Worm (Caenorhabditis elegans) whole organism, young adult: ENCODE results near the gene Y58A7A.5.

ENCODE experiments used
- B0019.2 ChIP-seq: fragments of 200-800 bp; sonication (Bioruptor generic); conservative IDR thresholded peaks from 2 replicates; pipeline ENCODE4 v1.3.6; 2022; ENCODE audit warnings: missing genetic modification reagents, missing genetic modification characterization, missing compliant biosample characterization
- C17E4.6 ChIP-seq: fragments of 200-800 bp; sonication (Bioruptor generic); IDR thresholded peaks from 2 replicates; pipeline ENCODE4 v1.3.6; 2022; ENCODE audit warnings: missing genetic modification reagents, missing genetic modification characterization, missing compliant biosample characterization
- D2030.7 ChIP-seq: fragments of 200-800 bp; sonication (Bioruptor generic); IDR thresholded peaks from 2 replicates; pipeline ENCODE4 v1.3.6; 2022; ENCODE audit warnings: missing genetic modification reagents, missing genetic modification characterization, missing compliant biosample characterization
- F37B4.10 ChIP-seq: fragments of 200-800 bp; sonication (Bioruptor generic); IDR thresholded peaks from 2 replicates; pipeline ENCODE4 v1.3.6; 2022; ENCODE audit warnings: missing genetic modification characterization, missing compliant biosample characterization
- F55B11.4 ChIP-seq: sonication (generic microtip); optimal IDR thresholded peaks from 2 replicates; lab custom pipeline; 2016; ENCODE audit warnings: missing compliant biosample characterization, missing genetic modification characterization, borderline replicate concordance; ENCODE audit not compliant: insufficient read depth
- F57C9.4 ChIP-seq: sonication (generic microtip); optimal IDR thresholded peaks from 2 replicates; lab custom pipeline; 2017; ENCODE audit warnings: mild to moderate bottlenecking, missing genetic modification characterization, missing compliant biosample characterization
- K11D2.4 ChIP-seq: fragments of 200-800 bp; sonication (Bioruptor generic); IDR thresholded peaks from 2 replicates; pipeline ENCODE4 v1.3.6; 2022; ENCODE audit warnings: missing genetic modification reagents, missing genetic modification characterization, missing compliant biosample characterization
- K12H6.12 ChIP-seq: fragments of 200-800 bp; sonication (Bioruptor generic); optimal IDR thresholded peaks from 2 replicates; lab custom pipeline; 2018; ENCODE audit warnings: mild to moderate bottlenecking, missing genetic modification characterization, missing compliant biosample characterization
- T26A5.8 ChIP-seq: sonication (generic microtip); optimal IDR thresholded peaks from 2 replicates; lab custom pipeline; 2016; ENCODE audit warnings: missing genetic modification characterization, missing compliant biosample characterization
- Y56A3A.18 ChIP-seq: fragments of 200-800 bp; sonication (Bioruptor generic); IDR thresholded peaks from 2 replicates; pipeline ENCODE4 v1.3.6; 2022; ENCODE audit warnings: missing genetic modification reagents, missing genetic modification characterization, missing compliant biosample characterization
- ZK185.1 ChIP-seq: sonication (generic microtip); optimal IDR thresholded peaks from 2 replicates; lab custom pipeline; 2016; ENCODE audit warnings: mild to moderate bottlenecking, missing genetic modification characterization, missing compliant biosample characterization; ENCODE audit not compliant: poor library complexity, severe bottlenecking
- akir-1 ChIP-seq: fragments of 200-800 bp; sonication (Bioruptor generic); optimal IDR thresholded peaks from 2 replicates; lab custom pipeline; 2018; ENCODE audit warnings: mild to moderate bottlenecking, missing genetic modification characterization, moderate library complexity, missing compliant biosample characterization
- attf-5 ChIP-seq: fragments of 200-800 bp; sonication (Bioruptor generic); optimal IDR thresholded peaks from 2 replicates; lab custom pipeline; 2018; ENCODE audit warnings: mild to moderate bottlenecking, missing genetic modification characterization, missing compliant biosample characterization
- attf-6 ChIP-seq: fragments of 200-800 bp; sonication (Bioruptor generic); IDR thresholded peaks from 2 replicates; pipeline ENCODE4 v1.3.6; 2022; ENCODE audit warnings: missing genetic modification reagents, missing genetic modification characterization, missing compliant biosample characterization
- bed-2 ChIP-seq: fragments of 200-800 bp; sonication (Bioruptor generic); IDR thresholded peaks from 2 replicates; pipeline ENCODE4 v1.3.6; 2022; ENCODE audit warnings: missing genetic modification reagents, missing genetic modification characterization, missing compliant biosample characterization
- cebp-1 ChIP-seq, 2 experiments: fragments of 200-800 bp in 1 of 2; sonication (Bioruptor generic) in 1 of 2; sonication (generic microtip) in 1 of 2; IDR thresholded peaks in 1 of 2; optimal IDR thresholded peaks in 1 of 2; 2 replicates each; pipeline versions ENCODE4 v1.3.6 to Lab custom; 2017 to 2022; ENCODE audit warnings: missing compliant biosample characterization in 2 of 2, missing genetic modification characterization in 2 of 2, mild to moderate bottlenecking in 1 of 2, missing genetic modification reagents in 1 of 2, moderate library complexity in 1 of 2
- ceh-27 ChIP-seq: fragments of 200-800 bp; sonication (Bioruptor generic); optimal IDR thresholded peaks from 2 replicates; lab custom pipeline; 2018; ENCODE audit warnings: mild to moderate bottlenecking, missing genetic modification characterization, moderate library complexity, missing compliant biosample characterization
- ceh-58 ChIP-seq: fragments of 200-800 bp; sonication (Bioruptor generic); IDR thresholded peaks from 2 replicates; pipeline ENCODE4 v1.3.6; 2022; ENCODE audit warnings: missing genetic modification characterization, missing compliant biosample characterization
- die-1 ChIP-seq: sonication (generic microtip); optimal IDR thresholded peaks from 2 replicates; lab custom pipeline; 2016; ENCODE audit warnings: missing genotype, mild to moderate bottlenecking, missing genetic modification characterization, missing compliant biosample characterization
- dpff-1 ChIP-seq: sonication (generic microtip); optimal IDR thresholded peaks from 2 replicates; lab custom pipeline; 2017; ENCODE audit warnings: mild to moderate bottlenecking, missing genetic modification characterization, missing compliant biosample characterization
- egl-18 ChIP-seq: fragments of 200-800 bp; sonication (Bioruptor generic); IDR thresholded peaks from 2 replicates; pipeline ENCODE4 v1.3.6; 2022; ENCODE audit warnings: missing genetic modification reagents, missing genetic modification characterization, missing compliant biosample characterization
- egrh-3 ChIP-seq: fragments of 200-800 bp; sonication (Bioruptor generic); IDR thresholded peaks from 2 replicates; pipeline ENCODE4 v1.3.6; 2022; ENCODE audit warnings: missing genetic modification reagents, missing genetic modification characterization, missing compliant biosample characterization
- hmg-20 ChIP-seq: fragments of 200-800 bp; sonication (Bioruptor generic); IDR thresholded peaks from 2 replicates; pipeline ENCODE4 v1.3.6; 2022; ENCODE audit warnings: missing genetic modification reagents, missing genetic modification characterization, missing compliant biosample characterization
- hsf-1 ChIP-seq: fragments of 200-800 bp; sonication (Bioruptor generic); IDR thresholded peaks from 2 replicates; pipeline ENCODE4 v1.3.6; 2022; ENCODE audit warnings: missing genetic modification reagents, missing genetic modification characterization, missing compliant biosample characterization
- lin-26 ChIP-seq: fragments of 200-800 bp; sonication (Bioruptor generic); IDR thresholded peaks from 2 replicates; pipeline ENCODE4 v1.3.6; 2022; ENCODE audit warnings: missing genetic modification reagents, missing genetic modification characterization, missing compliant biosample characterization
- madf-10 ChIP-seq: sonication (generic microtip); optimal IDR thresholded peaks from 2 replicates; lab custom pipeline; 2016; ENCODE audit warnings: mild to moderate bottlenecking, missing genetic modification characterization, missing compliant biosample characterization
- madf-8 ChIP-seq: fragments of 200-800 bp; sonication (Bioruptor generic); conservative IDR thresholded peaks from 2 replicates; pipeline ENCODE4 v1.3.6; 2022; ENCODE audit warnings: missing genetic modification reagents, missing genetic modification characterization, missing compliant biosample characterization
- mes-4 ChIP-seq: sonication (generic microtip); optimal IDR thresholded peaks from 2 replicates; lab custom pipeline; 2016; ENCODE audit warnings: missing genotype, missing genetic modification characterization, missing compliant biosample characterization
- nhr-80 ChIP-seq: sonication (generic microtip); optimal IDR thresholded peaks from 2 replicates; lab custom pipeline; 2016; ENCODE audit warnings: missing genetic modification characterization, missing compliant biosample characterization
- rec-8 ChIP-seq, 2 experiments: sonication (generic microtip); optimal IDR thresholded peaks; 2 replicates each; lab custom pipeline; 2016; ENCODE audit warnings: mild to moderate bottlenecking in 2 of 2, missing genetic modification characterization in 2 of 2, missing genetic modification reagents in 2 of 2, missing genotype in 2 of 2, missing biosample characterization in 1 of 2, missing compliant biosample characterization in 1 of 2, moderate library complexity in 1 of 2
- repo-1 ChIP-seq: sonication (generic microtip); optimal IDR thresholded peaks from 2 replicates; lab custom pipeline; 2017; ENCODE audit warnings: mild to moderate bottlenecking, missing genetic modification characterization, missing compliant biosample characterization
- sea-2 ChIP-seq: fragments of 200-800 bp; sonication (Bioruptor generic); IDR thresholded peaks from 2 replicates; pipeline ENCODE4 v1.3.6; 2022; ENCODE audit warnings: missing genetic modification characterization, missing compliant biosample characterization
- snpc-1.3 ChIP-seq: sonication (generic microtip); optimal IDR thresholded peaks from 2 replicates; lab custom pipeline; 2017; ENCODE audit warnings: missing genetic modification characterization, mild to moderate bottlenecking, missing compliant biosample characterization, antibody characterized with exemption, moderate library complexity, missing genotype, missing genetic modification reagents; ENCODE audit not compliant: insufficient read depth
- snpc-3.4 ChIP-seq: sonication (generic microtip); optimal IDR thresholded peaks from 2 replicates; lab custom pipeline; 2017; ENCODE audit warnings: missing genetic modification characterization, mild to moderate bottlenecking, missing compliant biosample characterization, antibody characterized with exemption, moderate library complexity, missing genotype, missing genetic modification reagents
- somi-1 ChIP-seq: fragments of 200-800 bp; sonication (Bioruptor generic); optimal IDR thresholded peaks from 2 replicates; lab custom pipeline; 2018; ENCODE audit warnings: mild to moderate bottlenecking, missing genetic modification characterization, missing compliant biosample characterization
- tbp1 ChIP-seq: fragments of 200-800 bp; sonication (Bioruptor generic); optimal IDR thresholded peaks from 2 replicates; lab custom pipeline; 2018; ENCODE audit warnings: mild to moderate bottlenecking, missing genetic modification characterization, missing compliant biosample characterization
- ztf-18 ChIP-seq: sonication (generic microtip); optimal IDR thresholded peaks from 2 replicates; lab custom pipeline; 2016; ENCODE audit warnings: missing genotype, mild to moderate bottlenecking, missing genetic modification characterization, missing compliant biosample characterization

Y58A7A.5 gene

DNA sequence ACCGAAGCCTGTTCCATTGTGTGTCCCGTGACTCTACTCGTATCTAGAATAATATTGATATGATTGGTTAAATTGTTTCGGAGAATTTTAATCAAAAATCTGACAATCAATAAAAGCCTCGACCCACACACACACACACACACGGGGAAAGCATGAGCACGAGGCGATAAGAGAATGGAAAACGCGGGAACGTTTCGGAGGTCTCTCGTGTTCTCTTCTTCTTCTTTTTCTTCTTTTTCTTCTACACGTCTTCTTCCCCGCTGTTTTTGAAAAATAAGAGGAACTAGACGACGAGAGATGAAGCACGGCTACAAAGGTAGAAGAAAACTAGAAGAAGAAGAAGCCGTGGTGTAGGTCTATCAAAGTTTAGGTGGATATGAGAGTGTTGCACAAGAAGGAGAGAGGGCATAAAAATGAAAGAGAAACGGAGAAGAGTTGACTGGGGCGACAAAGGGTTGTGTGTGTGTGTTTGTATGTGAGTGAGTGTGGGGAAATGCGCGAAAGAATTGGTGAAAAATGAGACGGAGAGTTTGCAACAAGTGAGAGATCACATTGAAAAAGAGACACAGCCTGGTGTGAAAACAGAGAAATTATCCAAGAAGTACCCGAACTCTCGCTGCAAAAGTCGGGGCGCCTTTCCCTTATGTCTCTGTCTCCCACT lies 21.9 kb downstream of the Y58A7A.5 start, which contains the start of gene mlk-1 (continued):
- TF ChIP-seq madf-10 (tag; lab: Kevin White, UChicago) (peak; percentile 20), ceh-58 (GFP tag; lab: Robert Waterston, UW) (no peak), snpc-1.3 (tag; lab: Kevin White, UChicago) (no peak), cebp-1 (GFP tag; IDR thresholded peaks at IDR 0.05; lab: Robert Waterston, UW) (no peak), cebp-1 (tag; optimal IDR thresholded peaks at IDR 0.05; lab: Kevin White, UChicago) (peak; percentile 64), ceh-27 (peak; percentile 47), tbp1 (GFP tag; lab: Kevin White, UChicago) (no peak), sea-2 (GFP tag; lab: Robert Waterston, UW) (no peak), mes-4 (tag; lab: Kevin White, UChicago) (no peak), nhr-80 (tag; lab: Kevin White, UChicago) (peak; percentile 43), hsf-1 (GFP tag; lab: Robert Waterston, UW) (peak; percentile 46; the same call in 1 of the 2 replicates), egrh-3 (GFP tag; lab: Robert Waterston, UW) (peak; percentile 18), dpff-1 (tag; lab: Kevin White, UChicago) (no peak), F55B11.4 (tag; lab: Kevin White, UChicago) (no peak), D2030.7 (GFP tag; lab: Robert Waterston, UW) (no peak), ZK185.1 (tag; lab: Kevin White, UChicago) (peak; percentile 7), B0019.2 (no peak), attf-5 (GFP tag; lab: Kevin White, UChicago) (peak; percentile 49), attf-6 (GFP tag; lab: Robert Waterston, UW) (no peak), somi-1 (GFP tag; lab: Kevin White, UChicago) (peak; percentile 39), ztf-18 (peak; percentile 22)

DNA sequence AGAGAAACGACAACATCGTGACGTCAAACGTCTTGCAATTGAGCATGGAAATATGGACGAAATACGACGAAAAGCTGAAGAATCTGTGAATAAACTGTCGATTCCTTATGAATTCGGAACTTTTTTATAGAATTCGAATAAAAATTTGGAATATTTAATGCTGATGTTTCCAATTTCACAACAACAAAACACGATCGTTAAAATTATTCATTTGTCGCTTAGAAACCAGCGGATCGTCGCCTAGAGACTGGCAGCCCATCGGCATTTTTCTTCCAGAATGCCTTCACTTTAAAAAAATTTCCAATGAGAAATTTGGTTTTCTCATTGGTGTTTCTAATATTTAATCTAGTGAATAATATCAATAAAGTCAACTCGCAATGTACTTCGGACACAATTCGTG lies 33.4 kb downstream of the Y58A7A.5 start, which contains the start of gene cwp-4:
TSS of gene cwp-4 (plus strand) at position 301 of the 400 bp plus-strand sequence.
- TF ChIP-seq F37B4.10 (GFP tag; lab: Robert Waterston, UW) (no peak), hmg-20 (GFP tag; lab: Robert Waterston, UW) (no peak), madf-8 (no peak), T26A5.8 (tag; lab: Kevin White, UChicago) (no peak), K11D2.4 (no peak), K12H6.12 (tag; lab: Kevin White, UChicago) (no peak), sea-2 (GFP tag; lab: Robert Waterston, UW) (no peak), egl-18 (GFP tag; lab: Robert Waterston, UW) (no peak), die-1 (tag; lab: Kevin White, UChicago) (no peak), ceh-58 (GFP tag; lab: Robert Waterston, UW) (no peak), Y56A3A.18 (GFP tag; lab: Robert Waterston, UW) (no peak), repo-1 (tag; lab: Kevin White, UChicago) (no peak), lin-26 (GFP tag; lab: Robert Waterston, UW) (no peak), rec-8 (tag; optimal IDR thresholded peaks at IDR 0.05; lab: Kevin White, UChicago) (no peak), F57C9.4 (tag; lab: Kevin White, UChicago) (no peak), snpc-3.4 (no peak), akir-1 (GFP tag; lab: Kevin White, UChicago) (no peak), bed-2 (no peak), C17E4.6 (GFP tag; lab: Robert Waterston, UW) (no peak)
